Fruit fly (Drosophila melanogaster) whole organism, pupa: ENCODE measurements around the gene RagA-B.

Experiments used
- CG14655 ChIP-seq: fragments of 200-800 bp; sonication (Bioruptor generic); optimal IDR thresholded peaks from 3 replicates; lab custom pipeline; 2017; ENCODE audit warnings: mild to moderate bottlenecking, missing biosample characterization, missing genetic modification reagents, missing genetic modification characterization
- CG34367 ChIP-seq: fragments of 200-800 bp; sonication (Bioruptor generic); optimal IDR thresholded peaks from 2 replicates; lab custom pipeline; 2018; ENCODE audit warnings: missing biosample characterization, mild to moderate bottlenecking, missing genetic modification characterization
- CG8301 ChIP-seq: fragments of 200-800 bp; sonication (Bioruptor generic); optimal IDR thresholded peaks from 2 replicates; lab custom pipeline; 2018; ENCODE audit warnings: missing biosample characterization, mild to moderate bottlenecking, missing genetic modification characterization
- CG9948 ChIP-seq: fragments of 200-800 bp; sonication (Bioruptor generic); optimal IDR thresholded peaks from 2 replicates; lab custom pipeline; 2018; ENCODE audit warnings: missing biosample characterization, mild to moderate bottlenecking, missing genetic modification characterization, moderate library complexity
- Pif1A ChIP-seq: fragments of 200-800 bp; sonication (Bioruptor generic); optimal IDR thresholded peaks from 3 replicates; lab custom pipeline; 2016; ENCODE audit warnings: missing biosample characterization, missing genetic modification characterization
- fd96Ca ChIP-seq: fragments of 200-800 bp; sonication (Bioruptor generic); IDR thresholded peaks from 3 replicates; pipeline ENCODE4 v1.3.6; 2022; ENCODE audit warnings: missing biosample characterization, missing genetic modification characterization
- rn ChIP-seq: fragments of 200-800 bp; sonication (Bioruptor generic); IDR thresholded peaks from 2 replicates; pipeline ENCODE4 v1.3.6; 2022; ENCODE audit warnings: missing biosample characterization, missing genetic modification characterization

DNA sequence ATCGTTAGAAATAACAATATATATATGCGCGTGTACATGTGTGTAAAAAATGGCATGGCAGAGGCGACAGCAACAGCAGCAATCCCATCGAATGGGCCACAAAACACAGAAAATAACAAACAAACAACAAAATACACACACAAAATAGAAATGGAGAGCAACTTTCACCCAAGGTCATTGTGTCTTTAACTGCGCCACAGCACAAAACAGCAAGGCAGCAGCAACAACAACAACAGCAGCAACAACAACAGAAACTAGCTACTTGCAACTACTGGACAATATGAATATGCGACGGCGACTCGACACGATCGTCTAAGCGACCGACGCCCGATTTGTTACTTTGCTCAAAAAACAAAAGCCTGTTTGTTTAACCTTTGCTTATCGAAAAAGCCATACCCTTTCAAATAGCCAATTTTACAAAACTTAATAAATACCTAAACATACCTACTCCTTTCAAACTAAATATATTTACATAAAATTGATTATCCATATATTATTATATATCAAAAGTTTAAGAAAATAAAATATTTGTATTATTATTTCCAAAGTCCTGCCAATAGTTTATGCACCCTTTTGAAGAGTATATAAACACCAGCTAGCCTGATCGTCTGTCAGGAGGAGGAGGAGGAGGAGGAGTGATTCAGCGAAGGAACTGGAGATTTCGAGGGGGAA is 36.2 kb downstream of the RagA-B start:
- no peak for TF ChIP-seq CG34367 (tag; lab: Kevin White, UChicago)
- TF ChIP-seq Pif1A = no peak
- peak; percentile 35 for TF ChIP-seq CG14655 (GFP tag; lab: Kevin White, UChicago)
- peak; percentile 59 for TF ChIP-seq CG8301
- TF ChIP-seq rn (GFP tag; lab: Robert Waterston, UW) = no peak
- TF ChIP-seq CG9948 = peak; percentile 33
- no peak for TF ChIP-seq fd96Ca (GFP tag; lab: Robert Waterston, UW)
